Fruit fly (Drosophila melanogaster) whole organism, embryonic: ENCODE results near the gene Ccn.

Source experiments
- Asciz ChIP-seq: fragments of 200-800 bp; sonication (Bioruptor generic); optimal IDR thresholded peaks from 2 replicates; lab custom pipeline; 2017; ENCODE audit warnings: missing biosample characterization, mild to moderate bottlenecking, missing genetic modification characterization, missing genetic modification reagents
- Bteb2 ChIP-seq: fragments of 200-800 bp; sonication (Bioruptor generic); optimal IDR thresholded peaks from 2 replicates; lab custom pipeline; 2016; ENCODE audit warnings: missing biosample characterization, missing genetic modification characterization
- CG11398 ChIP-seq: fragments of 200-800 bp; sonication (Bioruptor generic); optimal IDR thresholded peaks from 2 replicates; lab custom pipeline; 2016; ENCODE audit warnings: missing biosample characterization, missing genetic modification characterization
- CG12155 ChIP-seq: fragments of 200-800 bp; sonication (Bioruptor generic); optimal IDR thresholded peaks from 3 replicates; lab custom pipeline; 2016; ENCODE audit warnings: missing biosample characterization, missing genetic modification characterization
- CG12659 ChIP-seq: fragments of 200-800 bp; sonication (Bioruptor generic); optimal IDR thresholded peaks from 3 replicates; lab custom pipeline; 2017; ENCODE audit warnings: mild to moderate bottlenecking, missing biosample characterization, missing genetic modification reagents, missing genetic modification characterization
- CG15479 ChIP-seq: fragments of 200-800 bp; sonication (Bioruptor generic); optimal IDR thresholded peaks from 3 replicates; lab custom pipeline; 2019; ENCODE audit warnings: missing biosample characterization, mild to moderate bottlenecking, missing genetic modification characterization, moderate library complexity
- CG1603 ChIP-seq: fragments of 200-800 bp; sonication (Bioruptor generic); optimal IDR thresholded peaks from 2 replicates; lab custom pipeline; 2019; ENCODE audit warnings: missing biosample characterization, mild to moderate bottlenecking, missing genetic modification characterization, moderate library complexity
- CG17912 ChIP-seq: fragments of 200-800 bp; sonication (Bioruptor generic); optimal IDR thresholded peaks from 2 replicates; lab custom pipeline; 2018; ENCODE audit warnings: missing biosample characterization, mild to moderate bottlenecking, missing genetic modification characterization
- CG18011 ChIP-seq: fragments of 200-800 bp; sonication (Bioruptor generic); optimal IDR thresholded peaks from 2 replicates; lab custom pipeline; 2017; ENCODE audit warnings: missing biosample characterization, missing genetic modification characterization, mild to moderate bottlenecking, moderate library complexity, missing genotype
- CG18764 ChIP-seq: fragments of 200-800 bp; sonication (Bioruptor generic); optimal IDR thresholded peaks from 3 replicates; lab custom pipeline; 2016; ENCODE audit warnings: missing biosample characterization, missing genetic modification characterization
- CG30431 ChIP-seq: fragments of 200-800 bp; sonication (Bioruptor generic); optimal IDR thresholded peaks from 2 replicates; lab custom pipeline; 2017; ENCODE audit warnings: missing biosample characterization, missing genetic modification characterization
- CG3726 ChIP-seq: fragments of 200-800 bp; sonication (Bioruptor generic); IDR thresholded peaks from 3 replicates; pipeline ENCODE4, ENCODE4 v1.3.6; 2022; ENCODE audit warnings: missing biosample characterization, missing genetic modification characterization
- CG3995 ChIP-seq: fragments of 200-800 bp; sonication (Bioruptor generic); optimal IDR thresholded peaks from 3 replicates; lab custom pipeline; 2016; ENCODE audit warnings: missing biosample characterization, missing genetic modification characterization
- CG4282 ChIP-seq: fragments of 200-800 bp; sonication (Bioruptor generic); optimal IDR thresholded peaks from 2 replicates; lab custom pipeline; 2016; ENCODE audit warnings: missing biosample characterization, missing genetic modification characterization
- CG43689 ChIP-seq: fragments of 200-800 bp; sonication (Bioruptor generic); IDR thresholded peaks from 2 replicates; pipeline ENCODE4 v1.3.6; 2022; ENCODE audit warnings: missing biosample characterization, missing genetic modification characterization
- CG6765 ChIP-seq: fragments of 200-800 bp; sonication (Bioruptor generic); optimal IDR thresholded peaks from 3 replicates; lab custom pipeline; 2017; ENCODE audit warnings: missing biosample characterization, mild to moderate bottlenecking, missing genetic modification characterization
- CG6791 ChIP-seq: fragments of 200-800 bp; sonication (Bioruptor generic); IDR thresholded peaks from 3 replicates; pipeline ENCODE4 v1.3.6; 2022; ENCODE audit warnings: missing biosample characterization, missing genetic modification characterization; ENCODE audit not compliant: partially characterized antibody
- CG8478 ChIP-seq: fragments of >200 bp; optimal IDR thresholded peaks from 2 replicates; lab custom pipeline; 2018
- CG8924 ChIP-seq: fragments of 200-800 bp; optimal IDR thresholded peaks from 3 replicates; lab custom pipeline; 2019; ENCODE audit warnings: missing biosample characterization, mild to moderate bottlenecking, missing genetic modification characterization, moderate library complexity
- Chrac-16 ChIP-seq: fragments of 200-800 bp; sonication (Bioruptor generic); optimal IDR thresholded peaks from 3 replicates; lab custom pipeline; 2016; ENCODE audit warnings: missing biosample characterization, missing genetic modification characterization
- Drgx ChIP-seq: fragments of 200-800 bp; sonication (Bioruptor generic); IDR thresholded peaks from 2 replicates; pipeline ENCODE4 v1.3.6; 2022; ENCODE audit warnings: missing biosample characterization, missing genetic modification characterization
- Ets97D ChIP-seq: fragments of 200-800 bp; sonication (Bioruptor generic); optimal IDR thresholded peaks from 3 replicates; lab custom pipeline; 2016; ENCODE audit warnings: missing biosample characterization, missing genetic modification characterization
- Fer2 ChIP-seq: fragments of 200-800 bp; sonication (Bioruptor generic); optimal IDR thresholded peaks from 2 replicates; lab custom pipeline; 2018; ENCODE audit warnings: missing biosample characterization, mild to moderate bottlenecking, missing genetic modification characterization, moderate library complexity
- H2.0 ChIP-seq: fragments of 200-800 bp; sonication (Bioruptor generic); IDR thresholded peaks from 2 replicates; pipeline ENCODE4 v1.3.6; 2022; ENCODE audit warnings: missing biosample characterization, missing genetic modification characterization
- Sin3A ChIP-seq: fragments of >200 bp; optimal IDR thresholded peaks from 2 replicates; lab custom pipeline; 2018
- Sry-δ ChIP-seq: fragments of 200-800 bp; sonication (Bioruptor generic); optimal IDR thresholded peaks from 2 replicates; lab custom pipeline; 2016; ENCODE audit warnings: missing biosample characterization, missing genetic modification characterization
- ab ChIP-seq: fragments of 200-800 bp; sonication (Bioruptor generic); optimal IDR thresholded peaks from 2 replicates; lab custom pipeline; 2016; ENCODE audit warnings: missing biosample characterization, missing genetic modification characterization
- bbx ChIP-seq: fragments of 200-800 bp; sonication (Bioruptor generic); IDR thresholded peaks from 2 replicates; pipeline ENCODE4 v1.3.6; 2022; ENCODE audit warnings: missing biosample characterization, missing genetic modification characterization; ENCODE audit not compliant: partially characterized antibody
- corto ChIP-seq: fragments of 200-800 bp; sonication (Bioruptor generic); optimal IDR thresholded peaks from 2 replicates; lab custom pipeline; 2016; ENCODE audit warnings: missing biosample characterization, mild to moderate bottlenecking, missing genetic modification characterization, moderate library complexity
- fru ChIP-seq: fragments of >200 bp; optimal IDR thresholded peaks from 2 replicates; lab custom pipeline; 2017
- grn ChIP-seq: fragments of 200-800 bp; sonication (Bioruptor generic); optimal IDR thresholded peaks from 3 replicates; lab custom pipeline; 2017; ENCODE audit warnings: missing biosample characterization, missing genetic modification characterization
- hb ChIP-seq: fragments of 200-800 bp; sonication (Bioruptor generic); IDR thresholded peaks from 3 replicates; pipeline ENCODE4 v1.3.6; 2022; ENCODE audit warnings: missing biosample characterization, missing genetic modification characterization; ENCODE audit not compliant: partially characterized antibody
- jumu ChIP-seq: fragments of 200-800 bp; sonication (Bioruptor generic); optimal IDR thresholded peaks from 3 replicates; lab custom pipeline; 2016; ENCODE audit warnings: missing biosample characterization, missing genetic modification characterization
- kah ChIP-seq: fragments of 200-800 bp; sonication (Bioruptor generic); optimal IDR thresholded peaks from 2 replicates; lab custom pipeline; 2018; ENCODE audit warnings: missing biosample characterization, mild to moderate bottlenecking, missing genetic modification characterization
- maf-S ChIP-seq: fragments of 200-800 bp; sonication (Bioruptor generic); optimal IDR thresholded peaks from 2 replicates; lab custom pipeline; 2016; ENCODE audit warnings: missing biosample characterization, missing genetic modification characterization
- oc ChIP-seq: fragments of 200-800 bp; sonication (Bioruptor generic); optimal IDR thresholded peaks from 2 replicates; lab custom pipeline; 2018; ENCODE audit warnings: missing biosample characterization, mild to moderate bottlenecking, missing genetic modification characterization, moderate library complexity
- org-1 ChIP-seq: fragments of 200-800 bp; sonication (Bioruptor generic); optimal IDR thresholded peaks from 2 replicates; lab custom pipeline; 2017; ENCODE audit warnings: missing biosample characterization, missing genetic modification characterization
- otp ChIP-seq: fragments of 200-800 bp; sonication (Bioruptor generic); IDR thresholded peaks from 3 replicates; pipeline ENCODE4, ENCODE4 v1.3.6; 2022; ENCODE audit warnings: missing biosample characterization, missing genetic modification characterization
- peb ChIP-seq: fragments of 200-800 bp; sonication (Bioruptor generic); IDR thresholded peaks from 2 replicates; pipeline ENCODE4 v1.3.6; 2022; ENCODE audit warnings: missing biosample characterization, missing genetic modification characterization
- pita ChIP-seq: fragments of 200-800 bp; sonication (Bioruptor generic); optimal IDR thresholded peaks from 2 replicates; lab custom pipeline; 2017; ENCODE audit warnings: missing biosample characterization, mild to moderate bottlenecking, missing genetic modification characterization
- pum ChIP-seq: fragments of 200-800 bp; sonication (Bioruptor generic); optimal IDR thresholded peaks from 2 replicates; lab custom pipeline; 2016; ENCODE audit warnings: missing biosample characterization, missing genetic modification characterization
- sens ChIP-seq: fragments of 200-800 bp; sonication (Bioruptor generic); peaks from one replicate; lab custom pipeline; 2016; ENCODE audit warnings: missing biosample characterization, missing genetic modification characterization
- sens-2 ChIP-seq: fragments of 200-800 bp; sonication (Bioruptor generic); IDR thresholded peaks from 2 replicates; pipeline ENCODE4 v1.3.6; 2022; ENCODE audit warnings: missing biosample characterization, missing genetic modification characterization
- shn ChIP-seq: fragments of 200-800 bp; sonication (Bioruptor generic); optimal IDR thresholded peaks from 3 replicates; lab custom pipeline; 2016; ENCODE audit warnings: missing biosample characterization, missing genetic modification characterization
- slbo ChIP-seq: fragments of 200-800 bp; sonication (Bioruptor generic); IDR thresholded peaks from 2 replicates; pipeline ENCODE4 v1.3.6; 2022; ENCODE audit warnings: missing biosample characterization, missing genetic modification characterization
- slp2 ChIP-seq: fragments of 200-800 bp; sonication (Bioruptor generic); optimal IDR thresholded peaks from 2 replicates; lab custom pipeline; 2016; ENCODE audit warnings: missing biosample characterization, missing genetic modification characterization
- tio ChIP-seq: fragments of 200-800 bp; sonication (Bioruptor generic); optimal IDR thresholded peaks from 2 replicates; lab custom pipeline; 2017; ENCODE audit warnings: missing biosample characterization, missing genetic modification characterization, inconsistent platforms
- toy ChIP-seq: fragments of 200-800 bp; sonication (Bioruptor generic); IDR thresholded peaks from 2 replicates; pipeline ENCODE4 v1.3.6; 2022; ENCODE audit warnings: missing biosample characterization, missing genetic modification characterization
- ttk ChIP-seq: fragments of 200-800 bp; sonication (Bioruptor generic); IDR thresholded peaks from 2 replicates; pipeline ENCODE4 v2.1.2; 2022; ENCODE audit warnings: missing biosample characterization, missing genetic modification characterization
- vfl ChIP-seq: fragments of 200-800 bp; sonication (Bioruptor generic); optimal IDR thresholded peaks from 2 replicates; lab custom pipeline; 2016; ENCODE audit warnings: missing biosample characterization, missing genetic modification characterization

Ccn gene

dm6 chr3L:17653701-17654667, 35.8 kb upstream of the Ccn start, which contains the start of the genes Krn, Ndfip and CG7484 (continued):
- TF ChIP-seq CG12659 (GFP tag; lab: Kevin White, UChicago) (peak; percentile 96), Fer2 (peak; percentile 89), pita (GFP tag; lab: Kevin White, UChicago) (no peak), Sry-δ (GFP tag; lab: Kevin White, UChicago) (peak; percentile 98), CG8478 (no peak), Chrac-16 (GFP tag; lab: Kevin White, UChicago) (peak; percentile 91), CG6765 (GFP tag; lab: Kevin White, UChicago) (no peak), CG8924 (tag; lab: Kevin White, UChicago) (peak; percentile 94), toy (no peak), ttk (peak; percentile 80), ab (GFP tag; lab: Kevin White, UChicago) (no peak), CG4282 (GFP tag; lab: Kevin White, UChicago) (no peak), sens-2 (GFP tag; lab: Robert Waterston, UW) (no peak), Bteb2 (GFP tag; lab: Kevin White, UChicago) (peak; percentile 69), maf-S (GFP tag; lab: Kevin White, UChicago) (peak; percentile 62), Drgx (GFP tag; lab: Robert Waterston, UW) (peak; percentile 40; the same call in 1 of the 2 replicates), CG3726 (GFP tag; lab: Robert Waterston, UW) (0 out of 3 replicates have a peak, but pooled peaks have one; percentile 63), Asciz (GFP tag; lab: Kevin White, UChicago) (peak; percentile 26), Sin3A (peak; percentile 16), sens (peak; percentile 95), grn (peak; percentile 60), pum (GFP tag; lab: Kevin White, UChicago) (peak; percentile 83), CG30431 (peak; percentile 69), kah (GFP tag; lab: Kevin White, UChicago) (peak; percentile 50), oc (tag; lab: Kevin White, UChicago) (peak; percentile 74), fru (lab: Kevin White, UChicago) (no peak), vfl (peak; percentile 89), slbo (GFP tag; lab: Robert Waterston, UW) (peak; percentile 93), bbx (GFP tag; lab: Robert Waterston, UW) (peak; percentile 94), Ets97D (GFP tag; lab: Kevin White, UChicago) (peak; percentile 74), shn (peak; percentile 72), CG15479 (GFP tag; lab: Kevin White, UChicago) (peak; percentile 82), peb (GFP tag; lab: Robert Waterston, UW) (0 out of 2 replicates have a peak, but pooled peaks have one; percentile 41), CG43689 (0 out of 2 replicates have a peak, but pooled peaks have one; percentile 16), CG18764 (GFP tag; lab: Kevin White, UChicago) (peak; percentile 76), tio (GFP tag; lab: Kevin White, UChicago) (peak; percentile 86), CG6791 (GFP tag; lab: Robert Waterston, UW) (peak; percentile 89), org-1 (GFP tag; lab: Kevin White, UChicago) (peak; percentile 59), slp2 (GFP tag; lab: Kevin White, UChicago) (peak; percentile 72), CG18011 (GFP tag; lab: Kevin White, UChicago) (peak; percentile 53), otp (peak; percentile 53; the same call in 1 of the 3 replicates), CG1603 (tag; lab: Kevin White, UChicago) (peak; percentile 60), H2.0 (GFP tag; lab: Robert Waterston, UW) (peak; percentile 65), corto (peak; percentile 61), CG3995 (GFP tag; lab: Kevin White, UChicago) (peak; percentile 92), CG11398 (GFP tag; lab: Kevin White, UChicago) (peak; percentile 1), CG17912 (GFP tag; lab: Kevin White, UChicago) (peak; percentile 49), hb (GFP tag; lab: Robert Waterston, UW) (peak; percentile 96), CG12155 (GFP tag; lab: Kevin White, UChicago) (peak; percentile 90), jumu (peak; percentile 75)
